Worm (Caenorhabditis elegans) whole organism, late embryonic: ENCODE results near the gene F44D12.19.

Source experiments
- ama-1 ChIP-seq: fragments of 150-350 bp; optimal IDR thresholded peaks from 2 replicates; lab custom pipeline; 2014
- ceh-22 ChIP-seq: sonication (generic microtip); optimal IDR thresholded peaks from 2 replicates; lab custom pipeline; 2017; ENCODE audit warnings: missing biosample characterization, missing genetic modification characterization
- eyg-1 ChIP-seq: sonication (generic microtip); optimal IDR thresholded peaks from 2 replicates; lab custom pipeline; 2016; ENCODE audit warnings: missing genotype, missing genetic modification characterization, missing compliant biosample characterization
- fax-1 ChIP-seq: sonication (generic microtip); optimal IDR thresholded peaks from 2 replicates; lab custom pipeline; 2016; ENCODE audit warnings: missing genotype, missing genetic modification characterization, missing compliant biosample characterization
- mec-3 ChIP-seq: sonication (generic microtip); optimal IDR thresholded peaks from 2 replicates; lab custom pipeline; 2016; ENCODE audit warnings: borderline replicate concordance, missing genetic modification characterization, missing compliant biosample characterization
- nfya-1 ChIP-seq: sonication (generic microtip); optimal IDR thresholded peaks from 2 replicates; lab custom pipeline; 2017; ENCODE audit warnings: missing genetic modification characterization, mild to moderate bottlenecking, missing compliant biosample characterization, antibody characterized with exemption, moderate library complexity
- unc-42 ChIP-seq: sonication (generic microtip); optimal IDR thresholded peaks from 2 replicates; lab custom pipeline; 2016; ENCODE audit warnings: missing genotype, missing genetic modification characterization, missing compliant biosample characterization

DNA sequence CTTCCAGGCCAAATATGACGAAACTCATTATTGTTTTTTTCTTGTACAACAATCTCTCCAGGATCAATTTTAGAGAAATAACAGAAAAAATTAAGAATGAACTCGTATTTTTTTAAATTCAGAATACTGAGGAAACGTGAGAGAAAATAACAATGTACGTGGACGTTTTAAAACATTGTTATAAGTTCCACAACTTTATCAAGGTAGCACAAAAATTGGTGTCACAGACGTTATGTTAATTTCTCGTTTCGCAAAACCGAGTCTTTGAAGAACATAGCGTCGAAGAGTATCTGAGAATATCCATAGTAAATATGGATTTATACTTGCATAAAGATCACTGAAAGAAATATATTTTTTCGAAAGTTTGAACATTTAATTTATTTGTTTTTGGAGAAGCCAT lies 29.7 kb downstream of the F44D12.19 start, which contains the start of gene T04B2.8:
- TF ChIP-seq mec-3, result no peak
- no peak for TF ChIP-seq fax-1
- TF ChIP-seq ceh-22 (tag; lab: Kevin White, UChicago), result no peak
- no peak for TF ChIP-seq unc-42 (tag; lab: Kevin White, UChicago)
- TF ChIP-seq nfya-1 (tag; lab: Kevin White, UChicago), result no peak
- TF ChIP-seq eyg-1 (tag; lab: Kevin White, UChicago), result no peak
- no peak for TF ChIP-seq ama-1 (lab: Kevin White, UChicago)
